Worm (Caenorhabditis elegans) whole organism, L1 larva: ENCODE data around the gene rpb-11.

Experiments used
- C04F5.9 ChIP-seq: sonication (generic microtip); optimal IDR thresholded peaks from 2 replicates; lab custom pipeline; 2016; ENCODE audit warnings: missing genetic modification characterization, missing compliant biosample characterization
- C34B4.2 ChIP-seq: sonication (generic microtip); optimal IDR thresholded peaks from 2 replicates; lab custom pipeline; 2017; ENCODE audit warnings: mild to moderate bottlenecking, missing genetic modification characterization, missing compliant biosample characterization
- F16B12.6 ChIP-seq: fragments of 150-350 bp; optimal IDR thresholded peaks from 2 replicates; lab custom pipeline; 2014; ENCODE audit warnings: missing biosample characterization, missing genetic modification characterization
- alr-1 ChIP-seq: fragments of 200-800 bp; sonication (Bioruptor generic); optimal IDR thresholded peaks from 2 replicates; lab custom pipeline; 2018; ENCODE audit warnings: borderline replicate concordance, mild to moderate bottlenecking, missing genetic modification characterization, missing compliant biosample characterization
- blmp-1 ChIP-seq: fragments of 150-350 bp; optimal IDR thresholded peaks from 2 replicates; lab custom pipeline; 2014; ENCODE audit warnings: missing biosample characterization, missing genetic modification characterization
- ceh-8 ChIP-seq: fragments of 200-800 bp; sonication (Bioruptor generic); optimal IDR thresholded peaks from 2 replicates; lab custom pipeline; 2018; ENCODE audit warnings: mild to moderate bottlenecking, missing genetic modification characterization, moderate library complexity, missing compliant biosample characterization
- ceh-88 ChIP-seq: fragments of 200-800 bp; sonication (Bioruptor generic); IDR thresholded peaks from 2 replicates; pipeline ENCODE4 v1.3.6; 2022; ENCODE audit warnings: missing genetic modification characterization, missing compliant biosample characterization
- ceh-90 ChIP-seq: sonication (generic microtip); optimal IDR thresholded peaks from 2 replicates; lab custom pipeline; 2016; ENCODE audit warnings: missing genetic modification characterization, missing compliant biosample characterization
- dpl-1 ChIP-seq, 3 experiments: fragments of 150-350 bp in 2 of 3; sonication (generic microtip) in 1 of 3; optimal IDR thresholded peaks; 2 replicates each; lab custom pipeline; 2014 to 2017; ENCODE audit warnings: missing biosample characterization in 3 of 3, missing genetic modification characterization in 3 of 3, missing genetic modification reagents in 3 of 3
- efl-1 ChIP-seq, 4 experiments: fragments of 150-350 bp; optimal IDR thresholded peaks in 3 of 4; peaks in 1 of 4; 1 replicate in 1 of 4; 2 replicates in 3 of 4; lab custom pipeline; 2014; ENCODE audit warnings: missing biosample characterization in 2 of 4, missing genetic modification characterization in 2 of 4, missing genetic modification reagents in 2 of 4
- efl-3 ChIP-seq: fragments of 200-800 bp; sonication (Bioruptor generic); optimal IDR thresholded peaks from 2 replicates; lab custom pipeline; 2018; ENCODE audit warnings: mild to moderate bottlenecking, missing genetic modification characterization, missing compliant biosample characterization
- egl-13 ChIP-seq: sonication (generic microtip); optimal IDR thresholded peaks from 2 replicates; lab custom pipeline; 2016; ENCODE audit warnings: missing genotype, missing genetic modification reagents, missing genetic modification characterization, missing compliant biosample characterization
- fkh-10 ChIP-seq: sonication (generic microtip); optimal IDR thresholded peaks from 2 replicates; lab custom pipeline; 2017; ENCODE audit warnings: missing biosample characterization, missing genetic modification reagents, missing genetic modification characterization
- hlh-4 ChIP-seq: sonication (generic microtip); optimal IDR thresholded peaks from 2 replicates; lab custom pipeline; 2016; ENCODE audit warnings: mild to moderate bottlenecking, missing genetic modification characterization, missing compliant biosample characterization
- irx-1 ChIP-seq: sonication (generic microtip); optimal IDR thresholded peaks from 2 replicates; lab custom pipeline; 2016; ENCODE audit warnings: missing genetic modification characterization, missing compliant biosample characterization
- lin-14 ChIP-seq: fragments of 200-800 bp; sonication (Bioruptor generic); optimal IDR thresholded peaks from 2 replicates; lab custom pipeline; 2018; ENCODE audit warnings: mild to moderate bottlenecking, missing genetic modification characterization, moderate library complexity, missing compliant biosample characterization
- lsy-2 ChIP-seq, 2 experiments: fragments of 150-350 bp; optimal IDR thresholded peaks; 2 replicates each; lab custom pipeline; 2014; ENCODE audit warnings: missing biosample characterization in 2 of 2, missing genetic modification characterization in 2 of 2
- mdl-1 ChIP-seq, 2 experiments: fragments of 150-350 bp; optimal IDR thresholded peaks; 2 replicates each; lab custom pipeline; 2014 to 2017; ENCODE audit warnings: missing biosample characterization in 2 of 2, missing genetic modification characterization in 2 of 2, inconsistent platforms in 1 of 2
- mep-1 ChIP-seq: fragments of 150-350 bp; optimal IDR thresholded peaks from 2 replicates; lab custom pipeline; 2014; ENCODE audit warnings: missing biosample characterization, missing genetic modification characterization
- nhr-12 ChIP-seq: sonication (generic microtip); optimal IDR thresholded peaks from 2 replicates; lab custom pipeline; 2017; ENCODE audit warnings: missing biosample characterization, missing genetic modification characterization
- nhr-237 ChIP-seq: fragments of 150-350 bp; optimal IDR thresholded peaks from 2 replicates; lab custom pipeline; 2014; ENCODE audit warnings: missing biosample characterization, missing genetic modification characterization
- nhr-28 ChIP-seq: fragments of 150-350 bp; optimal IDR thresholded peaks from 2 replicates; lab custom pipeline; 2014; ENCODE audit warnings: missing biosample characterization, missing genetic modification characterization
- nhr-47 ChIP-seq: sonication (generic microtip); optimal IDR thresholded peaks from 2 replicates; lab custom pipeline; 2016; ENCODE audit warnings: mild to moderate bottlenecking, missing genetic modification characterization, moderate library complexity, missing compliant biosample characterization
- nhr-71 ChIP-seq: sonication (generic microtip); optimal IDR thresholded peaks from 2 replicates; lab custom pipeline; 2016; ENCODE audit warnings: mild to moderate bottlenecking, missing genetic modification characterization, moderate library complexity, missing compliant biosample characterization
- nhr-77 ChIP-seq: fragments of 150-350 bp; optimal IDR thresholded peaks from 2 replicates; lab custom pipeline; 2014; ENCODE audit warnings: missing biosample characterization, missing genetic modification characterization
- nhr-90 ChIP-seq: sonication (generic microtip); optimal IDR thresholded peaks from 2 replicates; lab custom pipeline; 2016; ENCODE audit warnings: mild to moderate bottlenecking, missing genetic modification characterization, missing compliant biosample characterization; ENCODE audit not compliant: poor library complexity
- pax-3 ChIP-seq: fragments of 200-800 bp; sonication (Bioruptor generic); optimal IDR thresholded peaks from 2 replicates; lab custom pipeline; 2018; ENCODE audit warnings: mild to moderate bottlenecking, missing genetic modification characterization, moderate library complexity, missing compliant biosample characterization
- pqm-1 ChIP-seq: sonication (generic microtip); optimal IDR thresholded peaks from 3 replicates; lab custom pipeline; 2017; ENCODE audit warnings: missing biosample characterization, missing genetic modification characterization
- rnt-1 ChIP-seq: sonication (generic microtip); optimal IDR thresholded peaks from 2 replicates; lab custom pipeline; 2016; ENCODE audit warnings: mild to moderate bottlenecking, missing genetic modification characterization, moderate library complexity, missing compliant biosample characterization
- skn-1 ChIP-seq: fragments of 150-350 bp; optimal IDR thresholded peaks from 2 replicates; lab custom pipeline; 2014; ENCODE audit warnings: missing biosample characterization, missing genetic modification characterization
- snpc-4 ChIP-seq: fragments of 150-350 bp; optimal IDR thresholded peaks from 2 replicates; lab custom pipeline; 2014; ENCODE audit warnings: missing biosample characterization, missing genetic modification characterization
- snu-23 ChIP-seq: sonication (generic microtip); optimal IDR thresholded peaks from 2 replicates; lab custom pipeline; 2016; ENCODE audit warnings: missing genetic modification characterization, missing compliant biosample characterization
- swsn-7 ChIP-seq: sonication (generic microtip); optimal IDR thresholded peaks from 2 replicates; lab custom pipeline; 2016; ENCODE audit warnings: missing genetic modification characterization, missing compliant biosample characterization
- tbx-2 ChIP-seq: sonication (generic microtip); optimal IDR thresholded peaks from 2 replicates; lab custom pipeline; 2016; ENCODE audit warnings: missing genetic modification characterization, missing compliant biosample characterization
- unc-30 ChIP-seq: sonication (generic microtip); optimal IDR thresholded peaks from 2 replicates; lab custom pipeline; 2017; ENCODE audit warnings: missing biosample characterization, missing genetic modification characterization
- unc-62 ChIP-seq: fragments of 150-350 bp; optimal IDR thresholded peaks from 2 replicates; lab custom pipeline; 2014; ENCODE audit warnings: missing biosample characterization, missing genetic modification reagents, missing genetic modification characterization
- xbp-1 ChIP-seq: sonication (generic microtip); optimal IDR thresholded peaks from 2 replicates; lab custom pipeline; 2016; ENCODE audit warnings: missing genetic modification characterization, missing compliant biosample characterization
- ztf-4 ChIP-seq: fragments of 150-350 bp; optimal IDR thresholded peaks from 2 replicates; lab custom pipeline; 2014; ENCODE audit warnings: missing biosample characterization, missing genetic modification characterization

rpb-11 gene

ce11 chrII:14097518-14097917, 37.6 kb downstream of the rpb-11 start, which contains the start of gene Y39G8C.2:
Gene Y39G8C.2 (minus strand): TSS chrII:14097618.
- TF ChIP-seq ceh-88 (no peak), nhr-237 (tag; lab: Kevin White, UChicago) (no peak), ceh-90 (tag; lab: Kevin White, UChicago) (no peak)

ce11 chrII:14098348-14098747, 38.5 kb downstream of the rpb-11 start:
- TF ChIP-seq tbx-2 (tag; lab: Kevin White, UChicago) (no peak), fkh-10 (GFP tag; lab: Kevin White, UChicago) (no peak), lin-14 (GFP tag; lab: Kevin White, UChicago) (peak; percentile 48), C34B4.2 (tag; lab: Kevin White, UChicago) (no peak)

ce11 chrII:14100963-14101362, 41.1 kb downstream of the rpb-11 start, which contains the start of gene bkip-1:
Gene bkip-1 (plus strand): TSS chrII:14101263.
- TF ChIP-seq hlh-4 (tag; lab: Kevin White, UChicago) = no peak
- TF ChIP-seq swsn-7 = no peak
- TF ChIP-seq snu-23 (GFP tag; lab: Kevin White, UChicago) = no peak
- TF ChIP-seq mdl-1 (tag; optimal IDR thresholded peaks at IDR 0.05; lab: Kevin White, UChicago) = no peak
- TF ChIP-seq unc-30 (tag; lab: Kevin White, UChicago) = no peak
- no peak for TF ChIP-seq nhr-47 (tag; lab: Kevin White, UChicago)
- TF ChIP-seq nhr-77 = no peak
- TF ChIP-seq nhr-12 = no peak
- no peak for TF ChIP-seq C04F5.9 (tag; lab: Kevin White, UChicago)
- TF ChIP-seq skn-1 (tag; lab: Kevin White, UChicago) = no peak
- TF ChIP-seq nhr-90 = no peak
- no peak for TF ChIP-seq pax-3 (tag; lab: Kevin White, UChicago)
- TF ChIP-seq blmp-1 (tag; lab: Kevin White, UChicago) = no peak
- TF ChIP-seq rnt-1 (tag; lab: Kevin White, UChicago) = no peak
- no peak for TF ChIP-seq F16B12.6 (tag; lab: Kevin White, UChicago)
- no peak for TF ChIP-seq ceh-8

- TF ChIP-seq ceh-90 (tag; lab: Kevin White, UChicago) (no peak), mep-1 (tag; lab: Kevin White, UChicago) (no peak), efl-1 (optimal IDR thresholded peaks at IDR 0.05; lab: Kevin White, UChicago) (no peak), efl-1 (GFP tag; optimal IDR thresholded peaks at IDR 0.05 in 1 of 2; lab: Kevin White, UChicago) (peak in 1 of 2 experiments; percentile 15), dpl-1 (GFP tag; optimal IDR thresholded peaks at IDR 0.05; lab: Kevin White, UChicago) (peak in 1 of 3 experiments; percentile 22), lsy-2 (tag; optimal IDR thresholded peaks at IDR 0.05; lab: Kevin White, UChicago) (peak in 1 of 2 experiments; percentile 4), unc-62 (no peak), nhr-71 (tag; lab: Kevin White, UChicago) (no peak), egl-13 (tag; lab: Kevin White, UChicago) (no peak), xbp-1 (no peak), snpc-4 (no peak), efl-3 (GFP tag; lab: Kevin White, UChicago) (no peak), pqm-1 (tag; lab: Kevin White, UChicago) (no peak), ztf-4 (tag; lab: Kevin White, UChicago) (no peak), alr-1 (tag; lab: Kevin White, UChicago) (no peak), nhr-28 (tag; lab: Kevin White, UChicago) (no peak), irx-1 (tag; lab: Kevin White, UChicago) (no peak)
Measured at ce11 chrII:14102112-14102511, 42.2 kb downstream of the rpb-11 start.
